Fruit fly (Drosophila melanogaster) whole organism, embryonic: ENCODE data around the gene PK1-R.

Experiments
- Atf3 ChIP-seq: fragments of 200-800 bp; sonication (Bioruptor generic); optimal IDR thresholded peaks from 3 replicates; lab custom pipeline; 2016; ENCODE audit warnings: missing biosample characterization, missing genetic modification characterization
- CG10654 ChIP-seq: fragments of 200-800 bp; sonication (Bioruptor generic); optimal IDR thresholded peaks from 2 replicates; lab custom pipeline; 2016; ENCODE audit warnings: missing biosample characterization, missing genetic modification characterization
- CG12104 ChIP-seq: fragments of 200-800 bp; sonication (Bioruptor generic); optimal IDR thresholded peaks from 3 replicates; lab custom pipeline; 2016; ENCODE audit warnings: missing biosample characterization, missing genetic modification characterization
- CG12769 ChIP-seq: fragments of 200-800 bp; sonication (Bioruptor generic); optimal IDR thresholded peaks from 2 replicates; lab custom pipeline; 2019; ENCODE audit warnings: missing biosample characterization, mild to moderate bottlenecking, missing genetic modification characterization, moderate library complexity
- CG13424 ChIP-seq: fragments of 200-800 bp; sonication (Bioruptor generic); optimal IDR thresholded peaks from 2 replicates; lab custom pipeline; 2019; ENCODE audit warnings: missing biosample characterization, mild to moderate bottlenecking, missing genetic modification characterization, moderate library complexity
- CG13624 ChIP-seq: fragments of 200-800 bp; sonication (Bioruptor generic); optimal IDR thresholded peaks from 2 replicates; lab custom pipeline; 2016; ENCODE audit warnings: missing biosample characterization, missing genetic modification characterization
- CG13775 ChIP-seq: fragments of 200-800 bp; sonication (Bioruptor generic); optimal IDR thresholded peaks from 3 replicates; lab custom pipeline; 2017; ENCODE audit warnings: missing biosample characterization, mild to moderate bottlenecking, missing genetic modification characterization
- CG14965 ChIP-seq: fragments of 200-800 bp; sonication (Bioruptor generic); optimal IDR thresholded peaks from 2 replicates; lab custom pipeline; 2016; ENCODE audit warnings: missing biosample characterization, missing genetic modification characterization, borderline replicate concordance
- CG15011 ChIP-seq: fragments of 200-800 bp; sonication (Bioruptor generic); optimal IDR thresholded peaks from 3 replicates; lab custom pipeline; 2018; ENCODE audit warnings: missing biosample characterization, mild to moderate bottlenecking, missing genetic modification characterization
- CG1602 ChIP-seq: fragments of 200-800 bp; sonication (Bioruptor generic); optimal IDR thresholded peaks from 3 replicates; lab custom pipeline; 2016; ENCODE audit warnings: missing biosample characterization, missing genetic modification characterization
- CG16813 ChIP-seq: fragments of 200-800 bp; sonication (Bioruptor generic); IDR thresholded peaks from 3 replicates; pipeline ENCODE4 v1.3.6; 2022; ENCODE audit warnings: missing biosample characterization, missing genetic modification characterization; ENCODE audit not compliant: partially characterized antibody
- CG17328 ChIP-seq: fragments of 200-800 bp; sonication (Bioruptor generic); IDR thresholded peaks from 2 replicates; pipeline ENCODE4 v1.3.6; 2022; ENCODE audit warnings: missing biosample characterization, missing genetic modification characterization
- CG1792 ChIP-seq: fragments of 200-800 bp; sonication (Bioruptor generic); optimal IDR thresholded peaks from 2 replicates; lab custom pipeline; 2016; ENCODE audit warnings: missing biosample characterization, missing genetic modification characterization
- CG18011 ChIP-seq: fragments of 200-800 bp; sonication (Bioruptor generic); optimal IDR thresholded peaks from 2 replicates; lab custom pipeline; 2017; ENCODE audit warnings: missing biosample characterization, missing genetic modification characterization, mild to moderate bottlenecking, moderate library complexity, missing genotype
- CG3281 ChIP-seq: fragments of 200-800 bp; sonication (Bioruptor generic); optimal IDR thresholded peaks from 3 replicates; lab custom pipeline; 2017; ENCODE audit warnings: missing biosample characterization, mild to moderate bottlenecking, missing genetic modification characterization
- CG43689 ChIP-seq: fragments of 200-800 bp; sonication (Bioruptor generic); IDR thresholded peaks from 2 replicates; pipeline ENCODE4 v1.3.6; 2022; ENCODE audit warnings: missing biosample characterization, missing genetic modification characterization
- CG7786 ChIP-seq: fragments of 200-800 bp; sonication (Bioruptor generic); optimal IDR thresholded peaks from 2 replicates; lab custom pipeline; 2016; ENCODE audit warnings: missing biosample characterization, missing genetic modification characterization
- CG8478 ChIP-seq: fragments of >200 bp; optimal IDR thresholded peaks from 2 replicates; lab custom pipeline; 2018
- CG9727 ChIP-seq: fragments of 200-800 bp; sonication (Bioruptor generic); optimal IDR thresholded peaks from 3 replicates; lab custom pipeline; 2017; ENCODE audit warnings: missing biosample characterization, mild to moderate bottlenecking, missing genetic modification characterization
- Chrac-16 ChIP-seq: fragments of 200-800 bp; sonication (Bioruptor generic); optimal IDR thresholded peaks from 3 replicates; lab custom pipeline; 2016; ENCODE audit warnings: missing biosample characterization, missing genetic modification characterization
- CoRest ChIP-seq: fragments of 200-800 bp; sonication (Bioruptor generic); optimal IDR thresholded peaks from 3 replicates; lab custom pipeline; 2018; ENCODE audit warnings: missing biosample characterization, mild to moderate bottlenecking, missing genetic modification characterization, moderate library complexity
- Dfd ChIP-seq, 2 experiments: fragments of >200 bp; optimal IDR thresholded peaks; 2 replicates each; lab custom pipeline; 2017; ENCODE audit warnings: missing biosample characterization in 2 of 2, missing genetic modification characterization in 2 of 2
- Fer1 ChIP-seq: fragments of 200-800 bp; sonication (Bioruptor generic); optimal IDR thresholded peaks from 2 replicates; lab custom pipeline; 2017; ENCODE audit warnings: missing biosample characterization, mild to moderate bottlenecking, missing genetic modification characterization
- Gsc ChIP-seq: fragments of 200-800 bp; sonication (Bioruptor generic); IDR thresholded peaks from 2 replicates; pipeline ENCODE4 v1.3.6; 2022; ENCODE audit warnings: missing biosample characterization, missing genetic modification characterization
- HHEX ChIP-seq: fragments of 200-800 bp; sonication (Bioruptor generic); optimal IDR thresholded peaks from 3 replicates; lab custom pipeline; 2017; ENCODE audit warnings: missing biosample characterization, mild to moderate bottlenecking, missing genetic modification characterization, missing genetic modification reagents
- Hmx ChIP-seq: fragments of 200-800 bp; sonication (Bioruptor generic); optimal IDR thresholded peaks from 2 replicates; lab custom pipeline; 2016; ENCODE audit warnings: missing biosample characterization, missing genetic modification characterization
- Hsf ChIP-seq: fragments of 200-800 bp; sonication (Bioruptor generic); optimal IDR thresholded peaks from 3 replicates; lab custom pipeline; 2016; ENCODE audit warnings: missing biosample characterization, missing genetic modification characterization
- MTF-1 ChIP-seq: fragments of 200-800 bp; sonication (Bioruptor generic); optimal IDR thresholded peaks from 2 replicates; lab custom pipeline; 2018; ENCODE audit warnings: missing biosample characterization, mild to moderate bottlenecking, missing genetic modification characterization, borderline replicate concordance
- NFAT ChIP-seq: fragments of 200-800 bp; sonication (Bioruptor generic); IDR thresholded peaks from 2 replicates; pipeline ENCODE4 v1.3.6; 2022; ENCODE audit warnings: missing biosample characterization, missing genetic modification characterization
- Nf-YB ChIP-seq: fragments of 200-800 bp; sonication (Bioruptor generic); optimal IDR thresholded peaks from 3 replicates; lab custom pipeline; 2019; ENCODE audit warnings: missing biosample characterization, mild to moderate bottlenecking, missing genetic modification characterization, moderate library complexity
- Poxn ChIP-seq: fragments of 200-800 bp; sonication (Bioruptor generic); IDR thresholded peaks from 2 replicates; pipeline ENCODE4 v1.3.6; 2022; ENCODE audit warnings: missing biosample characterization, missing genetic modification characterization
- Side ChIP-seq: fragments of 200-800 bp; sonication (Bioruptor generic); optimal IDR thresholded peaks from 2 replicates; lab custom pipeline; 2016; ENCODE audit warnings: missing biosample characterization, missing genetic modification characterization
- Sin3A ChIP-seq: fragments of >200 bp; optimal IDR thresholded peaks from 2 replicates; lab custom pipeline; 2018
- Six4 ChIP-seq: fragments of 200-800 bp; sonication (Bioruptor generic); optimal IDR thresholded peaks from 2 replicates; lab custom pipeline; 2016; ENCODE audit warnings: missing biosample characterization, missing genetic modification characterization
- Xbp1 ChIP-seq: fragments of 200-800 bp; sonication (Bioruptor generic); optimal IDR thresholded peaks from 3 replicates; lab custom pipeline; 2016; ENCODE audit warnings: missing biosample characterization, mild to moderate bottlenecking, missing genetic modification characterization
- ab ChIP-seq: fragments of 200-800 bp; sonication (Bioruptor generic); optimal IDR thresholded peaks from 2 replicates; lab custom pipeline; 2016; ENCODE audit warnings: missing biosample characterization, missing genetic modification characterization
- ash1 ChIP-seq: fragments of 200-800 bp; sonication (Bioruptor generic); optimal IDR thresholded peaks from 2 replicates; lab custom pipeline; 2018; ENCODE audit warnings: missing biosample characterization, mild to moderate bottlenecking, missing genetic modification characterization
- ato ChIP-seq: fragments of 200-800 bp; sonication (Bioruptor generic); IDR thresholded peaks from 2 replicates; pipeline ENCODE4 v1.3.6; 2022; ENCODE audit warnings: missing biosample characterization, missing genetic modification characterization; ENCODE audit not compliant: partially characterized antibody
- cad ChIP-seq: fragments of >200 bp; optimal IDR thresholded peaks from 2 replicates; lab custom pipeline; 2017; ENCODE audit warnings: missing biosample characterization, missing genetic modification characterization
- fd64A ChIP-seq: fragments of 200-800 bp; sonication (Bioruptor generic); optimal IDR thresholded peaks from 3 replicates; lab custom pipeline; 2018; ENCODE audit warnings: missing biosample characterization, mild to moderate bottlenecking, missing genetic modification characterization
- mirr ChIP-seq: fragments of 200-800 bp; sonication (Bioruptor generic); optimal IDR thresholded peaks from 3 replicates; lab custom pipeline; 2018; ENCODE audit warnings: missing biosample characterization, mild to moderate bottlenecking, missing genetic modification characterization
- nerfin-1 ChIP-seq: fragments of 200-800 bp; sonication (Bioruptor generic); optimal IDR thresholded peaks from 3 replicates; lab custom pipeline; 2019; ENCODE audit warnings: missing biosample characterization, mild to moderate bottlenecking, missing genetic modification characterization, moderate library complexity
- nerfin-2 ChIP-seq: fragments of 200-800 bp; sonication (Bioruptor generic); IDR thresholded peaks from 2 replicates; pipeline ENCODE4 v1.3.6; 2022; ENCODE audit warnings: missing biosample characterization, missing genetic modification characterization; ENCODE audit not compliant: partially characterized antibody
- prd ChIP-seq, 3 experiments: fragments of >200 bp in 2 of 3; fragments of 200-800 bp in 1 of 3; sonication (Bioruptor generic) in 1 of 3; optimal IDR thresholded peaks in 2 of 3; IDR thresholded peaks in 1 of 3; 2 replicates in 2 of 3; 3 replicates in 1 of 3; pipeline versions ENCODE4 v1.3.6 to Lab custom; 2017 to 2022; ENCODE audit warnings: missing biosample characterization in 1 of 3, missing genetic modification characterization in 1 of 3
- repo ChIP-seq: fragments of 200-800 bp; sonication (Bioruptor generic); optimal IDR thresholded peaks from 2 replicates; lab custom pipeline; 2016; ENCODE audit warnings: missing biosample characterization, missing genetic modification characterization
- run ChIP-seq: fragments of 200-800 bp; sonication (Bioruptor generic); optimal IDR thresholded peaks from 3 replicates; lab custom pipeline; 2018; ENCODE audit warnings: missing biosample characterization, mild to moderate bottlenecking, missing genetic modification characterization
- salm ChIP-seq: fragments of 200-800 bp; sonication (Bioruptor generic); optimal IDR thresholded peaks from 2 replicates; lab custom pipeline; 2018; ENCODE audit warnings: missing biosample characterization, mild to moderate bottlenecking, missing genetic modification characterization
- sim ChIP-seq: fragments of 200-800 bp; sonication (Bioruptor generic); IDR thresholded peaks from 2 replicates; pipeline ENCODE4 v1.3.6; 2022; ENCODE audit warnings: missing biosample characterization, missing genetic modification characterization
- slbo ChIP-seq: fragments of 200-800 bp; sonication (Bioruptor generic); IDR thresholded peaks from 2 replicates; pipeline ENCODE4 v1.3.6; 2022; ENCODE audit warnings: missing biosample characterization, missing genetic modification characterization
- slou ChIP-seq: fragments of 200-800 bp; sonication (Bioruptor generic); optimal IDR thresholded peaks from 3 replicates; lab custom pipeline; 2016; ENCODE audit warnings: missing biosample characterization, missing genetic modification characterization
- tll ChIP-seq, 2 experiments: fragments of 200-800 bp in 1 of 2; fragments of >200 bp in 1 of 2; sonication (Bioruptor generic) in 1 of 2; optimal IDR thresholded peaks; 2 replicates each; lab custom pipeline; 2017 to 2019; ENCODE audit warnings: missing biosample characterization in 2 of 2, missing genetic modification characterization in 2 of 2, mild to moderate bottlenecking in 1 of 2, moderate library complexity in 1 of 2

PK1-R gene

dm6 chr3R:14098527-14099109 lies 4.3 kb downstream of the PK1-R start (continued):
- TF ChIP-seq Hmx (GFP tag; lab: Kevin White, UChicago) (no peak), nerfin-2 (GFP tag; lab: Robert Waterston, UW) (no peak), Hsf (no peak), Chrac-16 (GFP tag; lab: Kevin White, UChicago) (no peak), CG16813 (GFP tag; lab: Robert Waterston, UW) (0 out of 3 replicates have a peak, but pooled peaks have one; percentile 7), CG9727 (no peak), CG17328 (GFP tag; lab: Robert Waterston, UW) (no peak), tll (GFP tag; optimal IDR thresholded peaks at IDR 0.05; lab: Kevin White, UChicago) (no peak), cad (no peak), fd64A (no peak), Six4 (GFP tag; lab: Kevin White, UChicago) (no peak), HHEX (GFP tag; lab: Kevin White, UChicago) (peak; percentile 10), CG13775 (GFP tag; lab: Kevin White, UChicago) (no peak), ato (no peak), run (tag; lab: Kevin White, UChicago) (no peak), mirr (GFP tag; lab: Kevin White, UChicago) (peak; percentile 14), CG1602 (GFP tag; lab: Kevin White, UChicago) (no peak), Poxn (no peak), CoRest (tag; lab: Kevin White, UChicago) (peak; percentile 32), sim (GFP tag; lab: Robert Waterston, UW) (no peak), CG1792 (GFP tag; lab: Kevin White, UChicago) (no peak), Atf3 (GFP tag; lab: Kevin White, UChicago) (no peak), CG3281 (peak; percentile 23), CG15011 (GFP tag; lab: Kevin White, UChicago) (no peak), CG14965 (GFP tag; lab: Kevin White, UChicago) (no peak), NFAT (GFP tag; lab: Robert Waterston, UW) (no peak), slou (GFP tag; lab: Kevin White, UChicago) (no peak), CG12104 (GFP tag; lab: Kevin White, UChicago) (no peak), Xbp1 (GFP tag; lab: Kevin White, UChicago) (peak; percentile 5), Nf-YB (GFP tag; lab: Kevin White, UChicago) (no peak), CG12769 (peak; percentile 43), slbo (GFP tag; lab: Robert Waterston, UW) (peak; percentile 24; the same call in 1 of the 2 replicates), Side (GFP tag; lab: Kevin White, UChicago) (no peak), ab (no peak), CG43689 (GFP tag; lab: Robert Waterston, UW) (no peak), CG10654 (GFP tag; lab: Kevin White, UChicago) (no peak), nerfin-1 (tag; lab: Kevin White, UChicago) (no peak), CG13624 (GFP tag; lab: Kevin White, UChicago) (no peak), prd (optimal IDR thresholded peaks at IDR 0.05; lab: Kevin White, UChicago) (no peak), prd (GFP tag; IDR thresholded peaks at IDR 0.05; lab: Robert Waterston, UW) (no peak), ash1 (GFP tag; lab: Kevin White, UChicago) (no peak), CG7786 (GFP tag; lab: Kevin White, UChicago) (no peak), salm (tag; lab: Kevin White, UChicago) (no peak), repo (GFP tag; lab: Kevin White, UChicago) (no peak), Dfd (GFP tag; optimal IDR thresholded peaks at IDR 0.05; lab: Kevin White, UChicago) (no peak), Gsc (GFP tag; lab: Robert Waterston, UW) (no peak), CG8478 (lab: Kevin White, UChicago) (no peak), CG13424 (tag; lab: Kevin White, UChicago) (no peak), Sin3A (no peak), MTF-1 (GFP tag; lab: Kevin White, UChicago) (peak; percentile 21), Fer1 (GFP tag; lab: Kevin White, UChicago) (no peak), CG18011 (GFP tag; lab: Kevin White, UChicago) (no peak)
